Fruit fly (Drosophila melanogaster): ENCODE results near the gene Golgin104.

Golgin104 gene

dm6 chr3L:16385252-16385879, 33.6 kb upstream of the Golgin104 start (continued):
- TF ChIP-seq CG34376 (GFP tag; optimal IDR thresholded peaks at IDR 0.05): peak; percentile 26
- TF ChIP-seq HLH54F (GFP tag; optimal IDR thresholded peaks at IDR 0.05): no peak
- TF ChIP-seq crp (GFP tag; optimal IDR thresholded peaks at IDR 0.05): peak in 1 of 2 experiments; percentile 65
- 0 out of 2 replicates have a peak, but pooled peaks have one; percentile 10 for TF ChIP-seq CG32532 (GFP tag; IDR thresholded peaks at IDR 0.05)
- peak; percentile 23 for TF ChIP-seq CG8478 (optimal IDR thresholded peaks at IDR 0.05)
- TF ChIP-seq stc (GFP tag; IDR thresholded peaks at IDR 0.05): no peak
- peak; percentile 48 for TF ChIP-seq cwo (GFP tag; optimal IDR thresholded peaks at IDR 0.05)
- TF ChIP-seq CG4820 (GFP tag; optimal IDR thresholded peaks at IDR 0.05): no peak
- TF ChIP-seq MESR4 (GFP tag; optimal IDR thresholded peaks at IDR 0.05): peak; percentile 63
- no peak for TF ChIP-seq trh (GFP tag; optimal IDR thresholded peaks at IDR 0.05)
- 0 out of 2 replicates have a peak, but pooled peaks have one; percentile 30 for TF ChIP-seq Atf6 (GFP tag; IDR thresholded peaks at IDR 0.05)
- no peak for TF ChIP-seq CG6813 (GFP tag; optimal IDR thresholded peaks at IDR 0.05)
- TF ChIP-seq CG12236 (GFP tag; optimal IDR thresholded peaks at IDR 0.05): peak; percentile 8
- TF ChIP-seq D19A (tag; optimal IDR thresholded peaks at IDR 0.05): no peak

DNA sequence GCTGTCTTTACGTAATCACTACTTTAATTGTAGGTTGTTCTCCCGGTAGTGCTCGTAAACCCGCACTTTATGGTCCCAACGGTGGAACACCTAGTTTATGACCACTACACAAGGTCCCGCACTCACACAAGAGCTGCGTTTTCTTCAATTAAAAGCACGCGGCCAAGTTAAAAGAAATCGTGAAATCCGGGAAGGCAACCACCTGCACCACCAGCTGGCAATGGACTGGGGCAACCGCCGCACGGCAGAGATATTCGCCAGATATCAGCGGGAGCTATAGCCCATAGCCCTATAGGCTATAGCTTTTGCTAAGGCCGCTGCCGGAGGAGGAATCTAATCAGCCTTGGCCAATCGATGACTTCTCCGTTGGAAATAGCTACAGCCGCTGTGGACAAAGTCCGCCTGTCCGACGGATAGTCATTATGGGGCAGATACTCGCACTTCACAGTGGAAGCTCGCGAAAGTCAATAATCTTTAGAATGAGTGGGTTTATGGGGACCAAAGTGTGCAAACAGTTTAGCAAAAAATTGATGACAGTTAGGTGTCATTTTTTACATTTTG, 32.5 kb upstream of the Golgin104 start:
- TF ChIP-seq sug (tag; optimal IDR thresholded peaks at IDR 0.05) (peak; percentile 66), Hr39 (optimal IDR thresholded peaks at IDR 0.05) (no peak), trh (GFP tag; optimal IDR thresholded peaks at IDR 0.05) (no peak), CG3163 (GFP tag; optimal IDR thresholded peaks at IDR 0.05) (no peak), CG2116 (GFP tag; optimal IDR thresholded peaks at IDR 0.05) (no peak), CG9797 (GFP tag; optimal IDR thresholded peaks at IDR 0.05) (no peak), tll (GFP tag; optimal IDR thresholded peaks at IDR 0.05) (no peak), CG6765 (GFP tag; optimal IDR thresholded peaks at IDR 0.05) (no peak), mirr (GFP tag; optimal IDR thresholded peaks at IDR 0.05) (peak; percentile 27), sisA (GFP tag; IDR thresholded peaks at IDR 0.05) (no peak), ro (GFP tag; IDR thresholded peaks at IDR 0.05) (0 out of 2 replicates have a peak, but pooled peaks have one; percentile 11), CG11247 (GFP tag; IDR thresholded peaks at IDR 0.05) (no peak), kah (GFP tag; optimal IDR thresholded peaks at IDR 0.05) (peak; percentile 40), nom (GFP tag; optimal IDR thresholded peaks at IDR 0.05) (peak; percentile 49), CG8478 (optimal IDR thresholded peaks at IDR 0.05) (no peak), Gsc (GFP tag; IDR thresholded peaks at IDR 0.05) (no peak), Tbp (GFP tag; optimal IDR thresholded peaks at IDR 0.05) (no peak), CG11560 (tag; IDR thresholded peaks at IDR 0.05) (0 out of 3 replicates have a peak, but pooled peaks have one; percentile 25), bigmax (GFP tag; optimal IDR thresholded peaks at IDR 0.05) (no peak), Lim3 (GFP tag; IDR thresholded peaks at IDR 0.05) (no peak), sens (GFP tag) (peak; percentile 44), CG11696 (GFP tag; IDR thresholded peaks at IDR 0.05) (no peak), CkIIα-i1 (GFP tag; IDR thresholded peaks at IDR 0.05) (no peak), CG10543 (GFP tag; optimal IDR thresholded peaks at IDR 0.05) (peak; percentile 11), CG2678 (tag; optimal IDR thresholded peaks at IDR 0.05) (peak; percentile 3), CHES-1-like (GFP tag; optimal IDR thresholded peaks at IDR 0.05) (no peak), CG7987 (GFP tag; optimal IDR thresholded peaks at IDR 0.05) (no peak), tap (tag; optimal IDR thresholded peaks at IDR 0.05) (no peak), E2f2 (GFP tag; IDR thresholded peaks at IDR 0.05) (no peak), Pdp1 (GFP tag; optimal IDR thresholded peaks at IDR 0.05) (peak in 1 of 2 experiments; percentile 13), ab (GFP tag; optimal IDR thresholded peaks at IDR 0.05) (no peak), D (optimal IDR thresholded peaks at IDR 0.05) (no peak), D (GFP tag; optimal IDR thresholded peaks at IDR 0.05) (no peak), exex (tag; optimal IDR thresholded peaks at IDR 0.05) (peak; percentile 61), gsb-n (tag; optimal IDR thresholded peaks at IDR 0.05) (no peak), Drgx (GFP tag; IDR thresholded peaks at IDR 0.05) (peak; percentile 44; the same call in 1 of the 2 replicates), CG11398 (GFP tag; optimal IDR thresholded peaks at IDR 0.05) (no peak)
